Fruit fly (Drosophila melanogaster) whole organism, embryonic: ENCODE measurements around the gene tau.
A peak's percentile ranks its signal among the peaks of the same experiment; 100 is the strongest.

Experiments used
- Ada2b ChIP-seq: fragments of 200-800 bp; sonication (Bioruptor generic); IDR thresholded peaks from 2 replicates; pipeline ENCODE4 v1.3.6; 2022; ENCODE audit warnings: missing biosample characterization, missing genetic modification characterization
- B-H2 ChIP-seq: fragments of 200-800 bp; sonication (Bioruptor generic); optimal IDR thresholded peaks from 2 replicates; lab custom pipeline; 2018; ENCODE audit warnings: missing biosample characterization, mild to moderate bottlenecking, missing genetic modification characterization
- BEAF-32 ChIP-seq: fragments of 200-800 bp; sonication (Bioruptor generic); optimal IDR thresholded peaks from 3 replicates; lab custom pipeline; 2017; ENCODE audit warnings: missing biosample characterization, missing genetic modification characterization, mild to moderate bottlenecking, moderate library complexity, missing genetic modification reagents
- C15 ChIP-seq: fragments of 200-800 bp; sonication (Bioruptor generic); IDR thresholded peaks from 3 replicates; pipeline ENCODE4 v1.3.6; 2022; ENCODE audit warnings: missing biosample characterization, missing genetic modification characterization
- CG11695 ChIP-seq: fragments of 200-800 bp; sonication (Bioruptor generic); IDR thresholded peaks from 3 replicates; pipeline ENCODE4 v1.3.6; 2022; ENCODE audit warnings: missing biosample characterization, missing genetic modification characterization
- CG14050 ChIP-seq: fragments of 200-800 bp; sonication (Bioruptor generic); IDR thresholded peaks from 3 replicates; pipeline ENCODE4 v1.3.6; 2022; ENCODE audit warnings: missing biosample characterization, missing genetic modification characterization
- CG1602 ChIP-seq: fragments of 200-800 bp; sonication (Bioruptor generic); optimal IDR thresholded peaks from 3 replicates; lab custom pipeline; 2016; ENCODE audit warnings: missing biosample characterization, missing genetic modification characterization
- CG16813 ChIP-seq: fragments of 200-800 bp; sonication (Bioruptor generic); IDR thresholded peaks from 3 replicates; pipeline ENCODE4 v1.3.6; 2022; ENCODE audit warnings: missing biosample characterization, missing genetic modification characterization; ENCODE audit not compliant: partially characterized antibody
- CG32772 ChIP-seq: fragments of 200-800 bp; sonication (Bioruptor generic); IDR thresholded peaks from 2 replicates; pipeline ENCODE4 v1.3.6; 2022; ENCODE audit warnings: missing biosample characterization, missing genetic modification characterization
- CG34376 ChIP-seq: fragments of 200-800 bp; sonication (Bioruptor generic); optimal IDR thresholded peaks from 2 replicates; lab custom pipeline; 2018; ENCODE audit warnings: missing biosample characterization, mild to moderate bottlenecking, missing genetic modification characterization
- CG3847 ChIP-seq: fragments of 200-800 bp; sonication (Bioruptor generic); IDR thresholded peaks from 2 replicates; pipeline ENCODE4 v1.3.6; 2022; ENCODE audit warnings: missing biosample characterization, missing genetic modification characterization
- CG4404 ChIP-seq: fragments of 200-800 bp; sonication (Bioruptor generic); IDR thresholded peaks from 2 replicates; pipeline ENCODE4 v1.3.6; 2022; ENCODE audit warnings: missing biosample characterization, missing genetic modification characterization
- CG4424 ChIP-seq: fragments of 200-800 bp; sonication (Bioruptor generic); optimal IDR thresholded peaks from 3 replicates; lab custom pipeline; 2016; ENCODE audit warnings: missing biosample characterization, missing genetic modification characterization
- CG4730 ChIP-seq: fragments of 200-800 bp; sonication (Bioruptor generic); IDR thresholded peaks from 2 replicates; pipeline ENCODE4 v1.3.6; 2022; ENCODE audit warnings: missing biosample characterization, missing genetic modification characterization
- CG6683 ChIP-seq: fragments of 200-800 bp; sonication (Bioruptor generic); optimal IDR thresholded peaks from 2 replicates; lab custom pipeline; 2017; ENCODE audit warnings: missing biosample characterization, mild to moderate bottlenecking, missing genetic modification characterization, missing genetic modification reagents
- CG6689 ChIP-seq: fragments of 200-800 bp; sonication (Bioruptor generic); IDR thresholded peaks from 2 replicates; pipeline ENCODE4 v1.3.6; 2022; ENCODE audit warnings: missing biosample characterization, missing genetic modification characterization
- CG8944 ChIP-seq: fragments of 200-800 bp; sonication (Bioruptor generic); optimal IDR thresholded peaks from 3 replicates; lab custom pipeline; 2016; ENCODE audit warnings: missing biosample characterization, missing genetic modification characterization
- CTCF ChIP-seq: fragments of 200-800 bp; sonication (Bioruptor generic); optimal IDR thresholded peaks from 2 replicates; lab custom pipeline; 2017; ENCODE audit warnings: missing biosample characterization, mild to moderate bottlenecking, missing genetic modification characterization, moderate library complexity
- Deaf1 ChIP-seq: fragments of 200-800 bp; optimal IDR thresholded peaks from 3 replicates; lab custom pipeline; 2019; ENCODE audit warnings: missing biosample characterization, mild to moderate bottlenecking, missing genetic modification characterization, moderate library complexity
- Dek ChIP-seq: fragments of 200-800 bp; sonication (Bioruptor generic); optimal IDR thresholded peaks from 3 replicates; lab custom pipeline; 2019; ENCODE audit warnings: missing biosample characterization, mild to moderate bottlenecking, missing genetic modification characterization, moderate library complexity
- Dip3 ChIP-seq: fragments of 200-800 bp; sonication (Bioruptor generic); optimal IDR thresholded peaks from 3 replicates; lab custom pipeline; 2016; ENCODE audit warnings: missing biosample characterization, missing genetic modification characterization
- Dref ChIP-seq: fragments of 200-800 bp; sonication (Bioruptor generic); IDR thresholded peaks from 2 replicates; pipeline ENCODE4 v1.3.6; 2022; ENCODE audit warnings: missing biosample characterization, missing genetic modification characterization
- ERR ChIP-seq: fragments of 200-800 bp; sonication (Bioruptor generic); optimal IDR thresholded peaks from 2 replicates; lab custom pipeline; 2016; ENCODE audit warnings: missing biosample characterization, missing genetic modification characterization
- Fer3 ChIP-seq: fragments of 200-800 bp; sonication (Bioruptor generic); optimal IDR thresholded peaks from 2 replicates; lab custom pipeline; 2018; ENCODE audit warnings: missing biosample characterization, mild to moderate bottlenecking, missing genetic modification characterization, moderate library complexity
- Hmr ChIP-seq: fragments of 200-800 bp; sonication (Bioruptor generic); optimal IDR thresholded peaks from 3 replicates; lab custom pipeline; 2017; ENCODE audit warnings: mild to moderate bottlenecking, missing biosample characterization, missing genetic modification reagents, missing genetic modification characterization
- Hr3 ChIP-seq: fragments of 200-800 bp; sonication (Bioruptor generic); optimal IDR thresholded peaks from 3 replicates; lab custom pipeline; 2016; ENCODE audit warnings: missing biosample characterization, missing genetic modification characterization
- Lhr ChIP-seq: fragments of 200-800 bp; sonication (Bioruptor generic); optimal IDR thresholded peaks from 3 replicates; lab custom pipeline; 2017; ENCODE audit warnings: mild to moderate bottlenecking, missing biosample characterization, missing genetic modification reagents, missing genetic modification characterization
- Mad ChIP-seq: fragments of 200-800 bp; sonication (Bioruptor generic); optimal IDR thresholded peaks from 2 replicates; lab custom pipeline; 2016; ENCODE audit warnings: missing biosample characterization, missing genetic modification characterization
- Max ChIP-seq: fragments of 200-800 bp; sonication (Bioruptor generic); optimal IDR thresholded peaks from 2 replicates; lab custom pipeline; 2016; ENCODE audit warnings: missing biosample characterization, mild to moderate bottlenecking, missing genetic modification characterization
- Opbp ChIP-seq: fragments of 200-800 bp; sonication (Bioruptor generic); IDR thresholded peaks from 3 replicates; pipeline ENCODE4 v1.3.6; 2022; ENCODE audit warnings: missing biosample characterization, missing genetic modification characterization; ENCODE audit not compliant: partially characterized antibody
- PHDP ChIP-seq: fragments of 200-800 bp; sonication (Bioruptor generic); optimal IDR thresholded peaks from 3 replicates; lab custom pipeline; 2018; ENCODE audit warnings: missing biosample characterization, mild to moderate bottlenecking, missing genetic modification characterization, moderate library complexity
- cwo ChIP-seq: fragments of 200-800 bp; sonication (Bioruptor generic); optimal IDR thresholded peaks from 3 replicates; lab custom pipeline; 2017; ENCODE audit warnings: missing biosample characterization, missing genetic modification characterization, mild to moderate bottlenecking, moderate library complexity, missing genetic modification reagents
- exex ChIP-seq: fragments of 200-800 bp; sonication (Bioruptor generic); optimal IDR thresholded peaks from 4 replicates; lab custom pipeline; 2018; ENCODE audit warnings: missing biosample characterization, mild to moderate bottlenecking, missing genetic modification characterization, moderate library complexity
- fu2 ChIP-seq: fragments of 200-800 bp; sonication (Bioruptor generic); optimal IDR thresholded peaks from 2 replicates; lab custom pipeline; 2016; ENCODE audit warnings: missing biosample characterization, missing genetic modification characterization
- gfzf ChIP-seq: fragments of 200-800 bp; sonication (Bioruptor generic); optimal IDR thresholded peaks from 2 replicates; lab custom pipeline; 2016; ENCODE audit warnings: missing biosample characterization, mild to moderate bottlenecking, missing genetic modification characterization, moderate library complexity
- ham ChIP-seq: fragments of 200-800 bp; sonication (Bioruptor generic); IDR thresholded peaks from 2 replicates; pipeline ENCODE4 v1.3.6; 2022; ENCODE audit warnings: missing biosample characterization, missing genetic modification characterization
- hkb ChIP-seq, 2 experiments: fragments of 200-800 bp in 1 of 2; fragments of >200 bp in 1 of 2; sonication (Bioruptor generic) in 1 of 2; IDR thresholded peaks in 1 of 2; optimal IDR thresholded peaks in 1 of 2; 2 replicates each; pipeline versions ENCODE4 v1.3.6 to Lab custom; 2017 to 2022; ENCODE audit warnings: missing biosample characterization in 1 of 2, missing genetic modification characterization in 1 of 2
- knrl ChIP-seq: fragments of 200-800 bp; sonication (Bioruptor generic); IDR thresholded peaks from 3 replicates; pipeline ENCODE4 v1.3.6; 2022; ENCODE audit warnings: missing biosample characterization, missing genetic modification characterization; ENCODE audit not compliant: partially characterized antibody
- lilli ChIP-seq: fragments of 200-800 bp; sonication (Bioruptor generic); optimal IDR thresholded peaks from 3 replicates; lab custom pipeline; 2016; ENCODE audit warnings: missing biosample characterization, missing genetic modification characterization
- nmo ChIP-seq: fragments of 200-800 bp; sonication (Bioruptor generic); optimal IDR thresholded peaks from 2 replicates; lab custom pipeline; 2018; ENCODE audit warnings: missing biosample characterization, mild to moderate bottlenecking, missing genetic modification characterization, moderate library complexity
- ranshi ChIP-seq: fragments of 200-800 bp; sonication (Bioruptor generic); IDR thresholded peaks from 2 replicates; pipeline ENCODE4 v1.3.6; 2022; ENCODE audit warnings: missing biosample characterization, missing genetic modification characterization
- scrt ChIP-seq: fragments of 200-800 bp; sonication (Bioruptor generic); optimal IDR thresholded peaks from 2 replicates; lab custom pipeline; 2018; ENCODE audit warnings: missing biosample characterization, mild to moderate bottlenecking, missing genetic modification characterization, moderate library complexity
- sens ChIP-seq: fragments of 200-800 bp; sonication (Bioruptor generic); peaks from one replicate; lab custom pipeline; 2016; ENCODE audit warnings: missing biosample characterization, missing genetic modification characterization
- sens-2 ChIP-seq: fragments of 200-800 bp; sonication (Bioruptor generic); IDR thresholded peaks from 2 replicates; pipeline ENCODE4 v1.3.6; 2022; ENCODE audit warnings: missing biosample characterization, missing genetic modification characterization
- tin ChIP-seq: fragments of 200-800 bp; sonication (Bioruptor generic); optimal IDR thresholded peaks from 3 replicates; lab custom pipeline; 2016; ENCODE audit warnings: missing biosample characterization, missing genetic modification characterization
- unc-4 ChIP-seq: fragments of 200-800 bp; sonication (Bioruptor generic); IDR thresholded peaks from 2 replicates; pipeline ENCODE4 v1.3.6; 2022; ENCODE audit warnings: missing biosample characterization, missing genetic modification characterization; ENCODE audit not compliant: partially characterized antibody
- zfh1 ChIP-seq: fragments of 200-800 bp; sonication (Bioruptor generic); IDR thresholded peaks from 3 replicates; pipeline ENCODE4 v1.3.6; 2022; ENCODE audit warnings: missing biosample characterization, missing genetic modification characterization

Gene tau

DNA sequence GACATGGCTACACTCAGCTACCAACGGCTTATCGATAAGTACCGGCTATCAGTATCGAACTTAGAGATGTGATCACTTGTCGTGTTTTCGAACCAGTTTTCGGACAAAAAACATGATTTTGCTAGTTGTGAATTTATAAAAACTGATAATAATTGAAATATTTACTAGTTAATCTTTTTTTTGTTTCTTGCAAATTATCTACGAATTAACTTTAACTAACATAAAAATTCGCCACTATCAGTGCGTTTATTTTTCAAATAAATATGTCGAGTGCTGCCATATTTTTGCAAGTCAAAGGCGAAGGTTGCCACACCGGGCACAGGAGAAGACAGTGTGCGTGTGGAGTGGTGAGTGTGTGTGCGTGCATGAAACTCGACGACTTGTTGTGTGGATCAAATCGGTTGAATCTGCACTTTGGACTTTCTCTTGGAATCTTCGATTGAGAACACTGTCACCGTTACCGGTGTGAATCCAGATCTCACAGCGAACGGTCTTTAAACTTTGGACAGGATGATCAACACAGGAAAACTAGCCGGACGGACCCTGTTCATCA, 20.5 kb upstream of the tau start, which contains the start of gene Hsdl2 (continued):
- TF ChIP-seq nmo (GFP tag; lab: Kevin White, UChicago) (peak; percentile 38), CG6689 (GFP tag; lab: Robert Waterston, UW) (peak; percentile 42), Hmr (GFP tag; lab: Kevin White, UChicago) (peak; percentile 61), Opbp (GFP tag; lab: Robert Waterston, UW) (peak; percentile 65; the same call in 2 of the 3 replicates), C15 (GFP tag; lab: Robert Waterston, UW) (no peak), CG11695 (GFP tag; lab: Robert Waterston, UW) (no peak), BEAF-32 (GFP tag; lab: Kevin White, UChicago) (peak; percentile 83), PHDP (tag; lab: Kevin White, UChicago) (no peak), fu2 (GFP tag; lab: Kevin White, UChicago) (no peak), CG4424 (GFP tag; lab: Kevin White, UChicago) (peak; percentile 0), sens (GFP tag; lab: Kevin White, UChicago) (peak; percentile 91), CG34376 (GFP tag; lab: Kevin White, UChicago) (peak; percentile 49), lilli (peak; percentile 74), CTCF (GFP tag; lab: Kevin White, UChicago) (peak; percentile 46), Ada2b (GFP tag; lab: Robert Waterston, UW) (peak; percentile 60), exex (tag; lab: Kevin White, UChicago) (no peak), CG14050 (GFP tag; lab: Robert Waterston, UW) (peak; percentile 47; the same call in 2 of the 3 replicates), CG6683 (GFP tag; lab: Kevin White, UChicago) (no peak), zfh1 (peak; percentile 43; the same call in 1 of the 3 replicates), CG16813 (peak; percentile 79), Max (GFP tag; lab: Kevin White, UChicago) (peak; percentile 51), Mad (GFP tag; lab: Kevin White, UChicago) (peak; percentile 67), CG8944 (GFP tag; lab: Kevin White, UChicago) (peak; percentile 4), CG1602 (GFP tag; lab: Kevin White, UChicago) (peak; percentile 0), ERR (GFP tag; lab: Kevin White, UChicago) (no peak), Deaf1 (no peak), Dref (GFP tag; lab: Robert Waterston, UW) (peak; percentile 78), unc-4 (GFP tag; lab: Robert Waterston, UW) (peak; percentile 62), knrl (peak; percentile 67), tin (peak; percentile 52), Dek (peak; percentile 11), CG4404 (GFP tag; lab: Robert Waterston, UW) (peak; percentile 28; the same call in 1 of the 2 replicates), CG4730 (0 out of 2 replicates have a peak, but pooled peaks have one; percentile 22), ham (GFP tag; lab: Robert Waterston, UW) (no peak), Dip3 (GFP tag; lab: Kevin White, UChicago) (peak; percentile 50), CG3847 (peak; percentile 77), ranshi (no peak), B-H2 (GFP tag; lab: Kevin White, UChicago) (no peak), CG32772 (GFP tag; lab: Robert Waterston, UW) (0 out of 2 replicates have a peak, but pooled peaks have one; percentile 29), cwo (GFP tag; lab: Kevin White, UChicago) (no peak), Fer3 (tag; lab: Kevin White, UChicago) (no peak), Hr3 (GFP tag; lab: Kevin White, UChicago) (peak; percentile 34), sens-2 (no peak), hkb (optimal IDR thresholded peaks at IDR 0.05; lab: Kevin White, UChicago) (peak; percentile 52), hkb (GFP tag; IDR thresholded peaks at IDR 0.05; lab: Robert Waterston, UW) (peak; percentile 46; the same call in 1 of the 2 replicates), scrt (GFP tag; lab: Kevin White, UChicago) (no peak), gfzf (peak; percentile 37), Lhr (GFP tag; lab: Kevin White, UChicago) (peak; percentile 68)
